Fruit fly (Drosophila melanogaster) whole organism, wandering third instar larva: ENCODE results near the gene RpL30.
A peak's percentile ranks its signal among the peaks of the same experiment; 100 is the strongest.

Source experiments
- Abd-B ChIP-seq: fragments of >200 bp; optimal IDR thresholded peaks from 2 replicates; lab custom pipeline; 2017; ENCODE audit warnings: missing biosample characterization, missing genetic modification characterization
- CrebA ChIP-seq: fragments of 200-800 bp; sonication (Bioruptor generic); optimal IDR thresholded peaks from 2 replicates; lab custom pipeline; 2016; ENCODE audit warnings: missing biosample characterization, mild to moderate bottlenecking, missing genetic modification characterization, borderline replicate concordance
- Hnf4 ChIP-seq: fragments of 200-800 bp; sonication (Bioruptor generic); optimal IDR thresholded peaks from 2 replicates; lab custom pipeline; 2016; ENCODE audit warnings: missing biosample characterization, mild to moderate bottlenecking, missing genetic modification characterization
- Hr78 ChIP-seq: fragments of >200 bp; optimal IDR thresholded peaks from 2 replicates; lab custom pipeline; 2017; ENCODE audit warnings: missing biosample characterization, missing genetic modification characterization
- Myc ChIP-seq: fragments of >200 bp; optimal IDR thresholded peaks from 2 replicates; lab custom pipeline; 2017
- foxo ChIP-seq, 2 experiments: fragments of 200-800 bp; sonication (Bioruptor generic); optimal IDR thresholded peaks; 2 replicates in 1 of 2; 3 replicates in 1 of 2; lab custom pipeline; 2016 to 2017; ENCODE audit warnings: missing biosample characterization in 2 of 2, missing genetic modification characterization in 2 of 2
- fru ChIP-seq: fragments of 200-800 bp; sonication (Bioruptor generic); optimal IDR thresholded peaks from 3 replicates; lab custom pipeline; 2016; ENCODE audit warnings: missing biosample characterization, mild to moderate bottlenecking, missing genetic modification characterization
- h ChIP-seq: fragments of 200-800 bp; sonication (Bioruptor generic); optimal IDR thresholded peaks from 3 replicates; lab custom pipeline; 2016; ENCODE audit warnings: missing biosample characterization, mild to moderate bottlenecking, missing genetic modification characterization

DNA sequence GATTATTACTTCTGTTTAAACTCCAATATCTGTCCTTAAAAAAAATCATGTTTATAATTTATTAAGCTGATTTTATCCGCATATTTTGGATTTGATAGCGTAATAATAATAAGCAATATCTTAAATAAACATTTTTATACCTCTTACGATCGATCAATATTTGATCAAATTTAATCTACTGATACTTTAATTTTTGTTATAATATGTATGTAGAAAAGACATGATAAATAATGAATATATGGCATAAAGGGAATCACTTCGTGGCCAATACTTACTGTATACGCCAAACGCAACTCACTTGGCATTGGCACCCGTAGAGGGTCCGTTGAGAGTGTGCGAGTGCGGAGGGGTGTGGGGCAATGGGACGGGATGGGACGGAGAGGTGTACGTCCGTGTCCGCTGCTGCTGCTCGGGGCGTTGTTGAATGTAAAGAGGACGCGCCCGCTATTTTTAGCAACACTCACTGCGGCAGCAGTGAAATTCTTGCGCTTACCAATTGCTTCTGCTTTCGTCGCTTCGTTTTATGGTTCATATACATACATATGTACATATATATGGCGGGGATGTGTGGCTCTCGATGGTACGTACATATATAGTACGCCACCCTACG lies 27.1 kb upstream of the RpL30 start:
- peak; percentile 8 for TF ChIP-seq h (GFP tag; lab: Kevin White, UChicago)
- TF ChIP-seq fru (GFP tag; lab: Kevin White, UChicago) = no peak
- TF ChIP-seq CrebA (GFP tag; lab: Kevin White, UChicago) = no peak
- no peak for TF ChIP-seq Hnf4 (GFP tag; lab: Kevin White, UChicago)
- no peak for TF ChIP-seq Abd-B
- no peak for TF ChIP-seq Hr78 (GFP tag; lab: Kevin White, UChicago)
- TF ChIP-seq foxo (GFP tag; optimal IDR thresholded peaks at IDR 0.05; lab: Kevin White, UChicago) = no peak
- TF ChIP-seq Myc = no peak
